Fruit fly (Drosophila melanogaster): ENCODE results near the gene B-H2.

Gene B-H2

DNA sequence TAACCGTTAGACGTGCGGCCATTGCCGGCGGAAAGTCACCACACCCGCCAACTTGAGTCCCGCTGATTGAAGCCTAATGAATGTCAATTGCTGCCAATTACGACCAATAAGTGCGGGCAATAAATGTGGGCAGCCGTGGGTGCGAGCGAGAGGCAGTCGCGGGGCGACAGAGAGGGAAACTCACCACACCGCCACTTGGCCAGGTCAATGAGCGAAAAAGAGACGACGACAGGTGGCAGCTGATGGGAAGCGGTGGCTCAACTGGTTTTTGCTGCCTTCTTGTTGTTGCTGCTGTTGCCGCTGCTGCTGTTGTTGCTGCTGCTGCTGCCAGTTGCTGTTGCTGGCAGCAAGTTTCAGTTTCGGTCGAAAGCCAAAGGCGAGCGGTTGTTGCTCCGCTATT lies at the start of gene B-H2 (continued):
- TF ChIP-seq eyg (GFP tag; optimal IDR thresholded peaks at IDR 0.05), result no peak
- no peak for TF ChIP-seq CG34224 (GFP tag; IDR thresholded peaks at IDR 0.05; ENCODE audit: partially characterized antibody)
- peak; percentile 91 for TF ChIP-seq CG10321 (GFP tag; IDR thresholded peaks at IDR 0.05)
- TF ChIP-seq CG18764 (GFP tag; optimal IDR thresholded peaks at IDR 0.05), result no peak

- TF ChIP-seq CG13775 (GFP tag; optimal IDR thresholded peaks at IDR 0.05) (no peak), Elba2 (GFP tag; optimal IDR thresholded peaks at IDR 0.05) (peak; percentile 65)
Observed at dm6 chrX:17265402-17266028, 48.9 kb upstream of the B-H2 start.

DNA sequence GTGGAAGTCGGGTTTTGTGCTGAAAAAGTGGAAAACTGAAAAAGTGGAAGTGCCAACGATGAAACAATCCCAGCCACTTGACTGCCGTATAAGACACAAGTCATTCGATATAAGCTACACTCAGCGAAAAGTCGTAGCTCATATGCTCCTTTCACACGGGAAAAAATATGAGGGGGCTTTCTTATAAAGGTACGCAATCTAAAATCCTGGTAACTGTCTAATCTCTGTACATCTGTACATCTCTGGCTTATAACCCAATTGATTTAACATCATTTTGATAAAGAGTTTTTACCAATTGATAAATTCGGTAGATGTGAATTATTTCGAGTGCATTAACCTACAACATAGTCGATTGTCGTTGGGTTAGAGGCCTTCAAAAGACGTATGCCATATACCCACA lies 39.6 kb upstream of the B-H2 start:
- no peak for TF ChIP-seq CG17912 (GFP tag; optimal IDR thresholded peaks at IDR 0.05)
- TF ChIP-seq kay (GFP tag; optimal IDR thresholded peaks at IDR 0.05), result no peak
- TF ChIP-seq Dll (GFP tag; IDR thresholded peaks at IDR 0.05; ENCODE audit: partially characterized antibody), result no peak
- TF ChIP-seq H2.0 (GFP tag; IDR thresholded peaks at IDR 0.05), result no peak
- TF ChIP-seq vfl (GFP tag; optimal IDR thresholded peaks at IDR 0.05), result no peak
- TF ChIP-seq zen (tag; optimal IDR thresholded peaks at IDR 0.05), result no peak
- no peak for TF ChIP-seq Ssrp (tag; optimal IDR thresholded peaks at IDR 0.05)
- no peak for TF ChIP-seq peb (GFP tag; IDR thresholded peaks at IDR 0.05)
- no peak for TF ChIP-seq CG2116 (GFP tag; optimal IDR thresholded peaks at IDR 0.05)
- no peak for TF ChIP-seq CG10654 (GFP tag; optimal IDR thresholded peaks at IDR 0.05)
- TF ChIP-seq lilli (GFP tag; optimal IDR thresholded peaks at IDR 0.05), result no peak

- TF ChIP-seq Ets65A (GFP tag) (peak; percentile 71), CG30020 (tag; optimal IDR thresholded peaks at IDR 0.05) (no peak), CG3407 (GFP tag; optimal IDR thresholded peaks at IDR 0.05) (no peak), CG17829 (tag; optimal IDR thresholded peaks at IDR 0.05) (no peak), gem (tag; optimal IDR thresholded peaks at IDR 0.05) (no peak)
Observed at dm6 chrX:17282196-17282595, 32.2 kb upstream of the B-H2 start, which contains the start of gene CG5445. TSS of gene CG5445 (plus strand) at chrX:17282496.

DNA sequence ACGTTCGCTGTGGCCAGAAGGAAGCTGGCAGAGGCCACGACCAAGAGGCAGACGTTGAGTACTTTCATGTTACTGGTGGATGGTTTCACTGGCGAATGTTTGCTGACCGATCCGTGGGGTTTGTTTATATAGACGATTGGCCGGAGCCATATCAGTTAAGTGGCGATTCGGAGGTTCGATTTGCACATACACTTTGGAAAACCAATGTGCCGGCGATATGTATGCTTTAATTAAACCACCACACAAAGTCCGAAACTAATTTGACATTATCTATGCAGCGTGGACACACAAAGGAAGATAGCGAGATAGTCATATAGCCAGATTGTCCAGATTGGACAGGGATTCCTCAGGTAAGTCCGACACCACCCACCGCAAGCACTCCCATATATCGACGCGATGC lies 31.8 kb upstream of the B-H2 start, which contains the start of gene CG8664:
TSS of gene CG8664 (minus strand) at position 101 of the 400 bp plus-strand sequence.
- TF ChIP-seq bcd (GFP tag; optimal IDR thresholded peaks at IDR 0.05) (no peak), CG15479 (GFP tag; optimal IDR thresholded peaks at IDR 0.05) (no peak), al (GFP tag; IDR thresholded peaks at IDR 0.05) (no peak), az2 (GFP tag; optimal IDR thresholded peaks at IDR 0.05) (no peak), usp (GFP tag; optimal IDR thresholded peaks at IDR 0.05) (no peak), CG10462 (GFP tag; optimal IDR thresholded peaks at IDR 0.05) (no peak), CG1792 (GFP tag; optimal IDR thresholded peaks at IDR 0.05) (no peak)

DNA sequence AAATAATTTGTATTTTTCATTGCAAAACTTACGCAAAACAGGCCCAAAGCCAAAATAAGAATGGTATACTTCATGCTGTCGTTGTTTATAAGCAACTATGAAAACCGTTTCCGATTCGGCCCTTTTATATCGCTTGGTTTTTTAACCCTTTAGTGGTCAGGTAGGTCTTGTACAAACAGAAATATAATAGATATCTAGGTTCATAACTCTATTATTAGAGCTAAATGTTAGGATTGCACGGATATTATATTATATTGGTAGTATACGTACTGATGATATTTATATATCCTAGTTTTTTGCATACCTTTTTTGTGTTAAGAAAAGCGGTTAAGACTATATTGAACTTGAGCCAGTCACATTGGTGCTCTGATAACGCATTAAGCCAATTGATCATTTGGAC lies 30.0 kb upstream of the B-H2 start, which contains the start of gene CG8661:
TSS of gene CG8661 (minus strand) at position 101 of the 400 bp plus-strand sequence.
- TF ChIP-seq Dll (GFP tag; IDR thresholded peaks at IDR 0.05; ENCODE audit: partially characterized antibody) (no peak), ranshi (GFP tag; IDR thresholded peaks at IDR 0.05) (no peak), CG4730 (GFP tag; IDR thresholded peaks at IDR 0.05) (no peak), CG17328 (GFP tag; IDR thresholded peaks at IDR 0.05) (no peak), repo (GFP tag; optimal IDR thresholded peaks at IDR 0.05) (no peak), lola (GFP tag; optimal IDR thresholded peaks at IDR 0.05) (no peak), lab (GFP tag; optimal IDR thresholded peaks at IDR 0.05) (peak; percentile 27), CG1603 (tag; optimal IDR thresholded peaks at IDR 0.05) (no peak), CG2875 (GFP tag; optimal IDR thresholded peaks at IDR 0.05) (no peak), CG18011 (GFP tag; optimal IDR thresholded peaks at IDR 0.05) (no peak), pzg (GFP tag; optimal IDR thresholded peaks at IDR 0.05) (no peak), CG8924 (tag; optimal IDR thresholded peaks at IDR 0.05) (no peak), Lhr (GFP tag; optimal IDR thresholded peaks at IDR 0.05) (no peak), sens (GFP tag) (peak; percentile 12), nom (GFP tag; optimal IDR thresholded peaks at IDR 0.05) (no peak)

Measured in whole organism, embryonic.